Worm (Caenorhabditis elegans): ENCODE results near the gene cyn-6.

Gene cyn-6

DNA sequence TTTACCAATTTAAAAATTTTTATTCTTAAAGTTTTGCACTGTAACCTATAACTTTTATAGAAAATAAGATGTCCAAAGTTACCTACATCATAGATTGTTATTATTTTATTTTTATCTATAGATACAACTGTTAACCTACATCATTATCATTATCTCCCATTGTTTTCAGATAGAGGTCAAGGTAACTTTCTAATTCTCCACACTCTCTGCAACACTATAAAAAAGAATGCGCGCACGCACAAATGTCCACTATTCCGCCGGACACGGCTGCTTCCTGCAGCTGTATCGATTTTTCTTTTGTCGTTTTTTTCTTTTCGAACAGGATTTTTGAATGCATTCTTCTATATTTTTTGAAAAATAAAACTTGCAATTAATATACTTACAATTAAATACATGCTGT lies 539 bp upstream of the cyn-6 start:
- TF ChIP-seq hlh-17 (GFP tag; optimal IDR thresholded peaks at IDR 0.05; ENCODE audit: borderline replicate concordance) (no peak), C04F5.9 (tag; optimal IDR thresholded peaks at IDR 0.05) (no peak), elt-3 (tag; optimal IDR thresholded peaks at IDR 0.05) (peak in 2 of 6 experiments; percentile 2 to 15), F16B12.6 (tag; optimal IDR thresholded peaks at IDR 0.05) (no peak), blmp-1 (tag; optimal IDR thresholded peaks at IDR 0.05) (peak; percentile 88)

ce11 chrIII:775443-775842 lies 2.2 kb downstream of the cyn-6 start:
- TF ChIP-seq C16A3.4 (tag; optimal IDR thresholded peaks at IDR 0.05): no peak
- no peak for TF ChIP-seq efl-1 (optimal IDR thresholded peaks at IDR 0.05)
- peak in 1 of 2 experiments; percentile 82 for TF ChIP-seq efl-1 (GFP tag; optimal IDR thresholded peaks at IDR 0.05 in 1 of 2)

- no peak for TF ChIP-seq lin-35 (GFP tag; optimal IDR thresholded peaks at IDR 0.05)
- no peak for TF ChIP-seq xbp-1 (tag; optimal IDR thresholded peaks at IDR 0.05)
- TF ChIP-seq unc-86 (tag; optimal IDR thresholded peaks at IDR 0.05): no peak
- no peak for TF ChIP-seq ama-1 (optimal IDR thresholded peaks at IDR 0.05)
- no peak for TF ChIP-seq nhr-237 (tag; optimal IDR thresholded peaks at IDR 0.05)
- no peak for TF ChIP-seq dsc-1 (tag; optimal IDR thresholded peaks at IDR 0.05)
- TF ChIP-seq sup-37 (GFP tag; optimal IDR thresholded peaks at IDR 0.05): no peak
- TF ChIP-seq unc-62 (GFP tag; optimal IDR thresholded peaks at IDR 0.05): no peak
- TF ChIP-seq skn-1 (tag; optimal IDR thresholded peaks at IDR 0.05): no peak
- no peak for TF ChIP-seq efl-1 (optimal IDR thresholded peaks at IDR 0.05)
- no peak for TF ChIP-seq efl-1 (GFP tag; optimal IDR thresholded peaks at IDR 0.05 in 1 of 2)
- TF ChIP-seq unc-130 (tag; optimal IDR thresholded peaks at IDR 0.05): no peak
These were observed 5.6 kb downstream of the cyn-6 start, which contains the start of gene alh-11 for ce11 chrIII:778771-779170. TSS of gene alh-11 (minus strand) at chrIII:778871.

ce11 chrIII:782503-782902 lies 9.3 kb downstream of the cyn-6 start:
- TF ChIP-seq efl-1 (optimal IDR thresholded peaks at IDR 0.05) (no peak), efl-1 (GFP tag; optimal IDR thresholded peaks at IDR 0.05 in 1 of 2) (peak in 1 of 2 experiments; percentile 78), xbp-1 (tag; optimal IDR thresholded peaks at IDR 0.05) (no peak)

DNA sequence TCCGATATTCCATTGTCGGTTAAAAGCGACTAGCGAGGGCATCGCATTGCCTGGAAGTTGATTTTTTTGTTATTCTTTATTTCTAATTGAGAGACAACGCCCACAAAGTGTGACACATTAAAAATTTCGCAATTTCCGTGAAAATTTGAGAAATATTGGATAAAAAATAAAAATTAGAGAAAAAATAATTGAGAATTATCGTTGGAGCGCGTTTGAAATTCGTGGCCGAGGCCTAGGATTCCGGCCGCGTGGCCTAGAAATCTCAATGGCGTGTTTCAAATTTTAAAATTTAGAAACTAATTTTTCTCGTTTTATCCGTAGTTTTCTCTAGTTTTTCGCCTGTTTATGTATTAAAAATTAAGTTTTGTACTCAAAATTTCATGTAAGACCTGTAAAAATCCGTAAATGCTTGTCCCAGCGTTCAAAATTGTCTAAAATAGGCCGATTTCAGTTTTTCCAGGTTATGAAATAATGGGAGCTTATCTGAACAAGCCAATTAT lies 10.1 kb downstream of the cyn-6 start, which contains the start of the genes dagl-2 and ppm-1.G:
Gene dagl-2 (minus strand): TSS at position 52 of the 500 bp plus-strand sequence.
Gene ppm-1.G (plus strand): TSS at position 450 of the 500 bp plus-strand sequence.
- peak; percentile 91 for TF ChIP-seq ceh-90 (tag; optimal IDR thresholded peaks at IDR 0.05)
- TF ChIP-seq zag-1 (tag; optimal IDR thresholded peaks at IDR 0.05): no peak
- no peak for TF ChIP-seq alr-1 (tag; optimal IDR thresholded peaks at IDR 0.05; ENCODE audit: borderline replicate concordance)
- TF ChIP-seq lin-35 (GFP tag; optimal IDR thresholded peaks at IDR 0.05): peak; percentile 76 to 84
- TF ChIP-seq nhr-85 (tag): peak; percentile 92
- peak; percentile 74 for TF ChIP-seq xbp-1 (tag; optimal IDR thresholded peaks at IDR 0.05)
- TF ChIP-seq ceh-63 (GFP tag; optimal IDR thresholded peaks at IDR 0.05): no peak
- TF ChIP-seq nhr-76 (tag; optimal IDR thresholded peaks at IDR 0.05): no peak
- peak; percentile 73 for TF ChIP-seq unc-98 (GFP tag; IDR thresholded peaks at IDR 0.05)
- TF ChIP-seq ceh-8 (GFP tag; optimal IDR thresholded peaks at IDR 0.05): peak; percentile 79
- TF ChIP-seq fos-1 (tag; optimal IDR thresholded peaks at IDR 0.05): no peak
- peak; percentile 52 for TF ChIP-seq jun-1 (tag; optimal IDR thresholded peaks at IDR 0.05)
- TF ChIP-seq unc-62 (GFP tag; optimal IDR thresholded peaks at IDR 0.05): no peak
- peak; percentile 85 for TF ChIP-seq skn-1 (tag; optimal IDR thresholded peaks at IDR 0.05)
- TF ChIP-seq tbx-2 (tag; optimal IDR thresholded peaks at IDR 0.05): peak; percentile 87
- no peak for TF ChIP-seq nhr-237 (tag; optimal IDR thresholded peaks at IDR 0.05)
- TF ChIP-seq sox-4 (tag; optimal IDR thresholded peaks at IDR 0.05): peak; percentile 62
- TF ChIP-seq elt-2 (tag; optimal IDR thresholded peaks at IDR 0.05): peak; percentile 37
- no peak for TF ChIP-seq pag-3 (tag; optimal IDR thresholded peaks at IDR 0.05; ENCODE audit: borderline replicate concordance, insufficient read depth)
- peak; percentile 68 for TF ChIP-seq unc-130 (tag; optimal IDR thresholded peaks at IDR 0.05)
- peak; percentile 88 for TF ChIP-seq nhr-47 (tag; optimal IDR thresholded peaks at IDR 0.05)
- peak; percentile 68 for TF ChIP-seq C04F5.9 (tag; optimal IDR thresholded peaks at IDR 0.05)
- peak; percentile 93 for TF ChIP-seq lin-15B (tag; optimal IDR thresholded peaks at IDR 0.05)
- TF ChIP-seq hpl-2 (GFP tag; optimal IDR thresholded peaks at IDR 0.05): peak; percentile 46
- no peak for TF ChIP-seq tlp-1 (tag; optimal IDR thresholded peaks at IDR 0.05)
- peak; percentile 72 to 87 (median 77) for TF ChIP-seq ceh-82 (tag; optimal IDR thresholded peaks at IDR 0.05)
- peak; percentile 61 for TF ChIP-seq unc-86 (tag; optimal IDR thresholded peaks at IDR 0.05)
- no peak for TF ChIP-seq aly-2 (tag; optimal IDR thresholded peaks at IDR 0.05)
- TF ChIP-seq ztf-11 (tag; optimal IDR thresholded peaks at IDR 0.05): peak in 1 of 2 experiments; percentile 82
- peak; percentile 90 for TF ChIP-seq nhr-71 (tag; optimal IDR thresholded peaks at IDR 0.05)
- TF ChIP-seq nhr-84 (tag; optimal IDR thresholded peaks at IDR 0.05): no peak
- peak; percentile 78 for TF ChIP-seq swsn-7 (tag; optimal IDR thresholded peaks at IDR 0.05)
- TF ChIP-seq dpl-1 (GFP tag; optimal IDR thresholded peaks at IDR 0.05): peak; percentile 68 to 82 (median 70)
